Fruit fly (Drosophila melanogaster): ENCODE data around the gene Slc25A46a.

Gene Slc25A46a

DNA sequence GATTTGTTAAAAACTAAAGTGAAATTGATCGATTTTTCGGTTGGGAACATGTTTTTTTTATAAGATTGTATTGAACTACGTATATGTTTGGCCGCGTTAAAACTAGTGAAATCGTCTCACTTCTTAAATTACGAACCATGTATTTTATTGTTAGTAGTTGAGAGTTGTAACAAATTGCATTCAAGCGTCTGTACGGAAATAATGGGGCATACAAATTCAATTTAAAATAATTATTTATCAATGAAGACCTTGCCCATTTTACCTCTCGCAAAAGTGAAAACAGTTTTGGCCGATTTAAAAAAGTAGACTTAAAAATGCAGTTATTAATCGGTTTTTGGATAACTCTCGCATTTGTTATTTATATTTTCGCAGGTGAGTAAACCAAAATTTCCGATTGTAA, 25.2 kb downstream of the Slc25A46a start, which contains the start of gene Muc14A:
Muc14A (plus strand) TSS at position 301 of the 400 bp plus-strand sequence.
- TF ChIP-seq woc (GFP tag; optimal IDR thresholded peaks at IDR 0.05) (no peak), usp (GFP tag; optimal IDR thresholded peaks at IDR 0.05) (no peak), CG32264 (GFP tag; optimal IDR thresholded peaks at IDR 0.05) (no peak), h (GFP tag; optimal IDR thresholded peaks at IDR 0.05) (no peak), Dfd (GFP tag; optimal IDR thresholded peaks at IDR 0.05) (no peak)

All from whole organism, wandering third instar larva.